Fruit fly (Drosophila melanogaster): ENCODE measurements around the gene CG6418.

dm6 chr3L:10851853-10852346 lies 26.9 kb downstream of the CG6418 start:
- TF ChIP-seq CG8301 (tag; optimal IDR thresholded peaks at IDR 0.05) (peak; percentile 54), EcR (GFP tag; optimal IDR thresholded peaks at IDR 0.05) (no peak), CG13204 (GFP tag; optimal IDR thresholded peaks at IDR 0.05) (no peak), CG17806 (tag; optimal IDR thresholded peaks at IDR 0.05) (peak; percentile 72), Snoo (tag; optimal IDR thresholded peaks at IDR 0.05) (peak; percentile 73), CG12605 (GFP tag; IDR thresholded peaks at IDR 0.05) (no peak), CG10348 (GFP tag; IDR thresholded peaks at IDR 0.05) (no peak), CG32121 (GFP tag; IDR thresholded peaks at IDR 0.05) (no peak)
